Worm (Caenorhabditis elegans): ENCODE results near the gene ZK899.2.

DNA sequence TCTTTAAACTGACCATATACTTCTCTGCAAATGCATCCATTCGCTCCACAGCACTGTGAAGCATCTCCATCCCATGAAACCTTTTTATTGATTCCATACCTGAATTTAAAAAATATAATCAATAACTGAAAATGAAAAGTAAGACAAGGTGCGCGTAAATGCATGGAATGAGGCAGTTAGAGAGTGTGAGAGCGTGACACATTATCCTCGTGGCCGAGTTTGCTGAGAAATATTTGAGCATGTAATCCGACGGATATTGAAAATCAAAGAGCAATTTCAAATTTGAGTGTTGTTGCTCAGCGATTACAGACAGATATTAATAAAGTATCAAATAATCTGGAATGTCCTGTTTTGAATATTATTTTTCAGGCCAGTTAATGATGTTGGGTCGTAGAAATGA lies 2.5 kb downstream of the ZK899.2 start, which contains the start of gene ZK899.7:
- TF ChIP-seq klf-2 (GFP tag; conservative IDR thresholded peaks at IDR 0.05): no peak
- no peak for TF ChIP-seq ztf-23 (GFP tag; IDR thresholded peaks at IDR 0.05)
- no peak for TF ChIP-seq med-1 (GFP tag; optimal IDR thresholded peaks at IDR 0.05; ENCODE audit: insufficient read depth)
- TF ChIP-seq ztf-29 (GFP tag; IDR thresholded peaks at IDR 0.05): no peak
